Worm (Caenorhabditis elegans) whole organism, late embryonic: ENCODE measurements around the gene taf-7.1.
A peak's percentile ranks its signal among the peaks of the same experiment; 100 is the strongest.

ENCODE experiments used
- C08G9.2 ChIP-seq: sonication (generic microtip); optimal IDR thresholded peaks from 2 replicates; lab custom pipeline; 2016; ENCODE audit warnings: mild to moderate bottlenecking, missing genetic modification characterization, moderate library complexity, missing compliant biosample characterization
- C38D4.7 ChIP-seq: fragments of 200-800 bp; sonication (Bioruptor generic); optimal IDR thresholded peaks from 2 replicates; lab custom pipeline; 2018; ENCODE audit warnings: mild to moderate bottlenecking, missing genetic modification characterization, moderate library complexity, missing compliant biosample characterization
- F13H6.1 ChIP-seq: sonication (generic microtip); optimal IDR thresholded peaks from 2 replicates; lab custom pipeline; 2016; ENCODE audit warnings: missing genetic modification characterization, missing compliant biosample characterization
- K09A11.1 ChIP-seq: sonication (generic microtip); optimal IDR thresholded peaks from 2 replicates; lab custom pipeline; 2017; ENCODE audit warnings: antibody characterized with exemption, mild to moderate bottlenecking, missing genetic modification characterization, missing compliant biosample characterization; ENCODE audit not compliant: insufficient read depth
- ahr-1 ChIP-seq: sonication (generic microtip); optimal IDR thresholded peaks from 2 replicates; lab custom pipeline; 2016; ENCODE audit warnings: missing genetic modification characterization, missing compliant biosample characterization
- ceh-14 ChIP-seq: sonication (generic microtip); optimal IDR thresholded peaks from 2 replicates; lab custom pipeline; 2016; ENCODE audit warnings: missing genotype, missing genetic modification characterization, missing compliant biosample characterization
- ceh-18 ChIP-seq: sonication (generic microtip); optimal IDR thresholded peaks from 2 replicates; lab custom pipeline; 2016; ENCODE audit warnings: missing genetic modification characterization, missing compliant biosample characterization
- ceh-19 ChIP-seq: fragments of 200-800 bp; sonication (Bioruptor generic); optimal IDR thresholded peaks from 2 replicates; lab custom pipeline; 2018; ENCODE audit warnings: mild to moderate bottlenecking, missing genetic modification characterization, missing compliant biosample characterization
- ceh-24 ChIP-seq: sonication (generic microtip); optimal IDR thresholded peaks from 2 replicates; lab custom pipeline; 2016; ENCODE audit warnings: mild to moderate bottlenecking, missing genetic modification characterization, missing compliant biosample characterization
- ceh-30 ChIP-seq: fragments of 150-350 bp; optimal IDR thresholded peaks from 2 replicates; lab custom pipeline; 2014; ENCODE audit warnings: missing biosample characterization, missing genetic modification characterization
- ceh-31 ChIP-seq: sonication (generic microtip); optimal IDR thresholded peaks from 2 replicates; lab custom pipeline; 2016; ENCODE audit warnings: missing genetic modification characterization, missing compliant biosample characterization
- ceh-34 ChIP-seq: sonication (generic microtip); optimal IDR thresholded peaks from 2 replicates; lab custom pipeline; 2016; ENCODE audit warnings: mild to moderate bottlenecking, missing genetic modification characterization, missing compliant biosample characterization
- ceh-45 ChIP-seq: fragments of 200-800 bp; sonication (Bioruptor generic); IDR thresholded peaks from 2 replicates; pipeline ENCODE4 v1.3.6; 2022; ENCODE audit warnings: missing genetic modification reagents, missing genetic modification characterization, missing compliant biosample characterization
- ceh-48 ChIP-seq: sonication (generic microtip); optimal IDR thresholded peaks from 2 replicates; lab custom pipeline; 2016; ENCODE audit warnings: missing genetic modification characterization, inconsistent platforms, missing compliant biosample characterization
- ceh-6 ChIP-seq: fragments of 200-800 bp; sonication (Bioruptor generic); optimal IDR thresholded peaks from 2 replicates; lab custom pipeline; 2018; ENCODE audit warnings: mild to moderate bottlenecking, missing genetic modification characterization, missing compliant biosample characterization
- che-1 ChIP-seq: sonication (generic microtip); optimal IDR thresholded peaks from 2 replicates; lab custom pipeline; 2016; ENCODE audit warnings: mild to moderate bottlenecking, missing genetic modification characterization, missing compliant biosample characterization
- dmd-4 ChIP-seq: sonication (generic microtip); optimal IDR thresholded peaks from 2 replicates; lab custom pipeline; 2016; ENCODE audit warnings: borderline replicate concordance, missing genetic modification characterization, missing compliant biosample characterization
- dve-1 ChIP-seq: sonication (generic microtip); optimal IDR thresholded peaks from 2 replicates; lab custom pipeline; 2017; ENCODE audit warnings: antibody characterized with exemption, mild to moderate bottlenecking, missing genetic modification characterization, missing compliant biosample characterization
- elt-2 ChIP-seq: sonication (generic microtip); optimal IDR thresholded peaks from 2 replicates; lab custom pipeline; 2016; ENCODE audit warnings: missing genetic modification reagents, missing genetic modification characterization, missing compliant biosample characterization
- fkh-6 ChIP-seq: sonication (generic microtip); optimal IDR thresholded peaks from 2 replicates; lab custom pipeline; 2016; ENCODE audit warnings: missing genetic modification characterization, missing compliant biosample characterization
- hlh-13 ChIP-seq: fragments of 200-800 bp; sonication (Bioruptor generic); optimal IDR thresholded peaks from 2 replicates; lab custom pipeline; 2018; ENCODE audit warnings: mild to moderate bottlenecking, missing genetic modification characterization, missing compliant biosample characterization
- hlh-6 ChIP-seq: sonication (generic microtip); optimal IDR thresholded peaks from 2 replicates; lab custom pipeline; 2016; ENCODE audit warnings: missing genotype, missing genetic modification characterization, missing compliant biosample characterization
- hlh-8 ChIP-seq: sonication (generic microtip); optimal IDR thresholded peaks from 2 replicates; lab custom pipeline; 2016; ENCODE audit warnings: missing genotype, missing genetic modification characterization, missing compliant biosample characterization
- lim-6 ChIP-seq: sonication (generic microtip); optimal IDR thresholded peaks from 2 replicates; lab custom pipeline; 2016; ENCODE audit warnings: missing genetic modification characterization, missing compliant biosample characterization
- madf-2 ChIP-seq: sonication (generic microtip); optimal IDR thresholded peaks from 2 replicates; lab custom pipeline; 2017; ENCODE audit warnings: missing genetic modification characterization, missing compliant biosample characterization
- mec-3 ChIP-seq: sonication (generic microtip); optimal IDR thresholded peaks from 2 replicates; lab custom pipeline; 2016; ENCODE audit warnings: borderline replicate concordance, missing genetic modification characterization, missing compliant biosample characterization
- nfya-1 ChIP-seq: sonication (generic microtip); optimal IDR thresholded peaks from 2 replicates; lab custom pipeline; 2017; ENCODE audit warnings: missing genetic modification characterization, mild to moderate bottlenecking, missing compliant biosample characterization, antibody characterized with exemption, moderate library complexity
- nhr-232 ChIP-seq: sonication (generic microtip); optimal IDR thresholded peaks from 2 replicates; lab custom pipeline; 2016; ENCODE audit warnings: missing genetic modification characterization, missing compliant biosample characterization
- pag-3 ChIP-seq: sonication (generic microtip); optimal IDR thresholded peaks from 2 replicates; lab custom pipeline; 2016; ENCODE audit warnings: missing compliant biosample characterization, missing genetic modification characterization, borderline replicate concordance
- pax-1 ChIP-seq: fragments of 150-350 bp; optimal IDR thresholded peaks from 2 replicates; lab custom pipeline; 2014; ENCODE audit warnings: missing biosample characterization, missing genetic modification characterization
- pha-2 ChIP-seq: sonication (generic microtip); optimal IDR thresholded peaks from 2 replicates; lab custom pipeline; 2017; ENCODE audit warnings: mild to moderate bottlenecking, missing genetic modification characterization, missing compliant biosample characterization
- pha-4 ChIP-seq: fragments of 150-350 bp; optimal IDR thresholded peaks from 2 replicates; lab custom pipeline; 2018; ENCODE audit warnings: missing biosample characterization, missing genetic modification reagents, missing genetic modification characterization
- pqm-1 ChIP-seq: sonication (generic microtip); optimal IDR thresholded peaks from 2 replicates; lab custom pipeline; 2016; ENCODE audit warnings: missing genetic modification characterization, missing compliant biosample characterization
- pros-1 ChIP-seq: fragments of 150-350 bp; optimal IDR thresholded peaks from 2 replicates; lab custom pipeline; 2014; ENCODE audit warnings: missing biosample characterization, missing genetic modification reagents, missing genetic modification characterization
- ref-2 ChIP-seq: sonication (generic microtip); optimal IDR thresholded peaks from 2 replicates; lab custom pipeline; 2016; ENCODE audit warnings: missing genetic modification characterization, missing compliant biosample characterization
- rnt-1 ChIP-seq: sonication (generic microtip); optimal IDR thresholded peaks from 2 replicates; lab custom pipeline; 2016; ENCODE audit warnings: missing genetic modification characterization, missing compliant biosample characterization
- sdc-2 ChIP-seq: sonication (generic microtip); optimal IDR thresholded peaks from 2 replicates; lab custom pipeline; 2016; ENCODE audit warnings: missing genotype, missing genetic modification characterization, missing compliant biosample characterization
- sox-2 ChIP-seq: fragments of 200-800 bp; sonication (Bioruptor generic); IDR thresholded peaks from 2 replicates; pipeline ENCODE4 v1.3.6; 2022; ENCODE audit warnings: missing genetic modification reagents, missing genetic modification characterization, missing compliant biosample characterization
- syd-9 ChIP-seq: sonication (generic microtip); optimal IDR thresholded peaks from 2 replicates; lab custom pipeline; 2016; ENCODE audit warnings: mild to moderate bottlenecking, missing genetic modification characterization, moderate library complexity, missing compliant biosample characterization
- tbx-7 ChIP-seq: sonication (generic microtip); optimal IDR thresholded peaks from 2 replicates; lab custom pipeline; 2016; ENCODE audit warnings: missing genotype, missing genetic modification characterization, missing compliant biosample characterization
- unc-3 ChIP-seq, 2 experiments: fragments of 200-800 bp in 1 of 2; sonication (Bioruptor generic) in 1 of 2; sonication (generic microtip) in 1 of 2; conservative IDR thresholded peaks in 1 of 2; optimal IDR thresholded peaks in 1 of 2; 2 replicates each; pipeline versions ENCODE4 v1.3.6 to Lab custom; 2016 to 2022; ENCODE audit warnings: missing compliant biosample characterization in 2 of 2, missing genetic modification characterization in 2 of 2, missing genetic modification reagents in 1 of 2
- unc-42 ChIP-seq: sonication (generic microtip); optimal IDR thresholded peaks from 2 replicates; lab custom pipeline; 2016; ENCODE audit warnings: missing genotype, missing genetic modification characterization, missing compliant biosample characterization
- unc-55 ChIP-seq: sonication (generic microtip); optimal IDR thresholded peaks from 2 replicates; lab custom pipeline; 2017; ENCODE audit warnings: missing biosample characterization, missing genetic modification reagents, missing genetic modification characterization
- unc-86 ChIP-seq: sonication (generic microtip); optimal IDR thresholded peaks from 2 replicates; lab custom pipeline; 2016; ENCODE audit warnings: missing genetic modification characterization, missing compliant biosample characterization
- ztf-16 ChIP-seq: sonication (generic microtip); optimal IDR thresholded peaks from 2 replicates; lab custom pipeline; 2017; ENCODE audit warnings: missing genetic modification characterization, missing compliant biosample characterization

taf-7.1 gene

DNA sequence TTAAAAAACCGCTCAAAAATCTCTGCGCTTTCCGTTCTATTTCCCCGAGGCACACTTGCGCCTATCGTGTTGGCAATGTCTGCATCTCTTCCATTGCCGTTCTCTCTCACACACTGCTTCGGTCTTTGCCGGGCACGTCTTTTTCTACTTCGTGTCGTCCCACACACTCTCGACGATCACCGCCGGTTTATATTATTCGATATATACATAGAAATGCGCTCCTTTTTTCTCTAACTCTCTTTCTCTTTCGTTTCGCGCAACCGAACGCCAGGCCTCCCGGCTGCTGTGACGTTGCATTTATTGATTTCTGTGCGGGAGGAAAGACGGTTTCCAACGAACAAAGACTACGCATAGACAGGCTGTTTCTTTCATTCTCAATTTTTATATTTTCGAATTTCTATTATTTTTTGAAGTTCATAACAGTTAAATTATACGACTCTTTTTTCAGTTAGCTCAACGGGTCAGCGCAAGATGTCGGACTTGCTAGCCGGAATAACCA, 39.2 kb downstream of the taf-7.1 start, which contains the start of gene rsd-3 (continued):
- TF ChIP-seq ceh-48 (peak; percentile 67), F13H6.1 (tag; lab: Kevin White, UChicago) (peak; percentile 24), ceh-31 (peak; percentile 77), sdc-2 (tag; lab: Kevin White, UChicago) (peak; percentile 81), ref-2 (no peak), unc-55 (GFP tag; lab: Kevin White, UChicago) (peak; percentile 47), mec-3 (tag; lab: Kevin White, UChicago) (no peak), C08G9.2 (tag; lab: Kevin White, UChicago) (no peak), hlh-8 (tag; lab: Kevin White, UChicago) (no peak), ceh-14 (tag; lab: Kevin White, UChicago) (no peak), pag-3 (no peak), elt-2 (tag; lab: Kevin White, UChicago) (peak; percentile 26), pros-1 (peak; percentile 28), ceh-6 (GFP tag; lab: Kevin White, UChicago) (no peak), sox-2 (GFP tag; lab: Robert Waterston, UW) (no peak), hlh-13 (GFP tag; lab: Kevin White, UChicago) (no peak), pax-1 (tag; lab: Kevin White, UChicago) (no peak), nfya-1 (peak; percentile 63), unc-86 (tag; lab: Kevin White, UChicago) (no peak), ahr-1 (no peak), ceh-45 (GFP tag; lab: Robert Waterston, UW) (no peak), dmd-4 (tag; lab: Kevin White, UChicago) (no peak), rnt-1 (tag; lab: Kevin White, UChicago) (no peak), syd-9 (tag; lab: Kevin White, UChicago) (no peak), pha-2 (no peak), ceh-34 (peak; percentile 62), C38D4.7 (no peak), lim-6 (tag; lab: Kevin White, UChicago) (no peak), pqm-1 (tag; lab: Kevin White, UChicago) (no peak), fkh-6 (tag; lab: Kevin White, UChicago) (no peak), pha-4 (tag; lab: Kevin White, UChicago) (no peak)

DNA sequence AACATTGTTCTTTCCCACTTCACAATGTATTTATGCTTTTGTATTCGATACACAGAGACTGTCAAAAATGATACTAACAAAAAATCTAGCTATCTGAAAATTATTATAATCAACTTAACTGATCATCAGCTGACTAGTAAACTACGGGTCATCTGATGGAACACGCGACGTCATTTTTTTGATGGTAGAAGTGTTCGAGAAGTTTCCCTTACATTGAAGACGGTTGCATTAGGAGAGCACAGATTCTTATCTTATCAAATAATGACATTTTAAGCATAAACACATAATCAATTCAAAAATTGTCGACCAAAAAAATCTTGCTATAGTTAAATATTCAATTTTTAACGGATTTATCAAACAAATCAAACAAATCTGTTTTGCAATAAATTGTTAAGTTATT, 44.5 kb downstream of the taf-7.1 start:
- TF ChIP-seq elt-2 (tag; lab: Kevin White, UChicago): peak; percentile 48
- TF ChIP-seq ahr-1: no peak
- no peak for TF ChIP-seq C08G9.2 (tag; lab: Kevin White, UChicago)
- no peak for TF ChIP-seq madf-2 (tag; lab: Kevin White, UChicago)

DNA sequence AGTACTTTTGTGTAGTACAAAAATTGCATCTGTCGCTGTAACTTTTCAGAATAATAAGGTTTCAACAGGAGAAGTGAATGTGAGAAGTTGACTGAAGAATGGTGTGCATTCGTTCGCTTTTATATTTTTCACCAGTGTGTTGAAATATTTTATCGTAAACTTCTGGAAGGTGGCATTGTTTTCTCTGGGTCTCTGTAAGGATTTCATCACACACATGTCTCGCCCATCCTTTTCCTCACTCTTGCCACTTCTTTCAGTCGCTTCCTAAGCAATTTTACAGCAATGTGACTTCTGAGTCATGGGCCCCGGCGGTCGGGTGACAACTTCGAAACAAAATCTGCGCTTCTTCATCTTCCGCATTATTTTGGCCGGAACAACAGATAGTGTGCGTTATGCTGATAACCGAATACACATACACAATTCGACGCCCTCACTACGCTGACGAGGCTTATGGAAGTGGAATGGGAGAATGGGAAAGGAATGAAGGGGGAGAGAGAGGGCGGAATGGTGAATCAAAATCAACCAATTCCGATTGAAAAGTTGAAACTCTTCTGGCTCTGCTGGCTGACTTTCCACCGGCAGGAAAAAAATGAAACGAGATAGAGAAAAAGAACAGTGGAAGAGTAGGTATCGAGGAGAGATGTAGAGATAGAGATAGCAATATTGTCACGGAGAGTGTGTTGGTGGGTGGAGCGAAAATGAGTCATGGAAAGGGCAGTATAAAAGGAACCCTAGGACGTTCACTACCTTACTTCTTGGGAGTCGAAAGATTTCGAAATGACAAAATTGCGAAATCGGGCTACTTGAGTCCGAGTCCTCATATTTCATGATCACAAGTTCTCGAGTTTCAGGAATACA, 45.7 kb downstream of the taf-7.1 start:
- TF ChIP-seq ceh-19 (GFP tag; lab: Kevin White, UChicago) (no peak), unc-42 (tag; lab: Kevin White, UChicago) (peak; percentile 3), elt-2 (tag; lab: Kevin White, UChicago) (peak; percentile 13), ceh-48 (no peak)

DNA sequence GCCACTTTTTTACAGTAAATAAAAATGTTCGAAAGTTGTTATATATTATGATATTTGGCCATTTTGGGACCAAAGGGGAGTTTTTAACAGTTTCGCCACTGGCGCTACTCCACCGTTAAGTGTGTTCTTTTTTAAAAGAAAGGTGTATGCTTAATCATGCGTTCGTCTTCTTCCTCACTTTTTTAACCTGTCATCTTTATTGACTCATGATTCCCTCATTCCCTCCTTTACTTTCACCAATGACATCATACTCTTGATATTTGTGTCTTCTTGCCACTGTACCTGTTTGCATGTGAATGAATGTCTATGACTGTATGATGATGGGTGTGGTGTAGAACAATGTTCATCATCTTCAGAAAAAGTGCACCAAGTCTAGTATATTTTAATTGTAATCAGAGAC, 46.7 kb downstream of the taf-7.1 start:
- TF ChIP-seq elt-2 (tag; lab: Kevin White, UChicago) (no peak), ceh-19 (GFP tag; lab: Kevin White, UChicago) (no peak), pag-3 (no peak), unc-55 (GFP tag; lab: Kevin White, UChicago) (no peak), sox-2 (GFP tag; lab: Robert Waterston, UW) (no peak), hlh-6 (tag; lab: Kevin White, UChicago) (no peak), ztf-16 (tag; lab: Kevin White, UChicago) (no peak), che-1 (tag; lab: Kevin White, UChicago) (no peak), unc-3 (GFP tag; conservative IDR thresholded peaks at IDR 0.05; lab: Robert Waterston, UW) (no peak), unc-3 (tag; optimal IDR thresholded peaks at IDR 0.05; lab: Kevin White, UChicago) (no peak), unc-86 (tag; lab: Kevin White, UChicago) (no peak), K09A11.1 (tag; lab: Kevin White, UChicago) (no peak), ceh-34 (no peak), ceh-24 (tag; lab: Kevin White, UChicago) (no peak), ceh-30 (tag; lab: Kevin White, UChicago) (no peak), nhr-232 (tag; lab: Kevin White, UChicago) (no peak), tbx-7 (no peak), fkh-6 (tag; lab: Kevin White, UChicago) (no peak), ceh-18 (tag; lab: Kevin White, UChicago) (no peak), dve-1 (tag; lab: Kevin White, UChicago) (no peak)
